Fruit fly (Drosophila melanogaster): Measurements from ENCODE around the gene APC4.

DNA sequence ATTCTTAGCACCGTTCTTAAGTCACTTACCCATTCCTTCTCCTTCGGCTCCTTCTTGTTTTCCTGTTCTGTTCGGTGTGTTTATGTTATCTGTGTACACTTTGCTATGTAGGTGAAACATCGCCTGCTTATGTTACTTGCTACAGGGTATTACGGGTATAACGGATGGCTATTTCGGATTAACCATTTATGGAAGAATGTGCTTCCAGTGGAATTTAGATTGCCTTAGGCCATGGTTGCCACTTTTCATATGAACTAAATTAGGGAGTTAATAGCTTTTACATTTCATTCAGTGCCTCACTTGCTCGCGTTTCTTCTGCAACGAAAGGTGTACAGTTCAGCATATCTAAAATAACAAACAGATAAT, 34.4 kb upstream of the APC4 start:
- TF ChIP-seq CG10348 (GFP tag; IDR thresholded peaks at IDR 0.05) (no peak), CG12605 (GFP tag; IDR thresholded peaks at IDR 0.05) (no peak), Snoo (tag; optimal IDR thresholded peaks at IDR 0.05) (no peak), Pif1A (GFP tag; optimal IDR thresholded peaks at IDR 0.05) (no peak), EcR (GFP tag; optimal IDR thresholded peaks at IDR 0.05) (no peak), CG8301 (tag; optimal IDR thresholded peaks at IDR 0.05) (peak; percentile 22), CG13204 (GFP tag; optimal IDR thresholded peaks at IDR 0.05) (no peak), CG32121 (GFP tag; IDR thresholded peaks at IDR 0.05) (no peak), CG8159 (tag; optimal IDR thresholded peaks at IDR 0.05) (peak; percentile 40), D1 (tag; optimal IDR thresholded peaks at IDR 0.05) (no peak), CG17806 (tag; optimal IDR thresholded peaks at IDR 0.05) (peak; percentile 27), CG9948 (tag; optimal IDR thresholded peaks at IDR 0.05) (peak; percentile 28), rn (GFP tag; IDR thresholded peaks at IDR 0.05) (no peak)
